Worm (Caenorhabditis elegans) whole organism, L2 larva: ENCODE data around the gene nhr-184.

Experiments
- C34F6.9 ChIP-seq: fragments of 150-350 bp; optimal IDR thresholded peaks from 2 replicates; lab custom pipeline; 2014; ENCODE audit warnings: missing biosample characterization, missing genetic modification characterization
- F13H6.1 ChIP-seq: sonication (generic microtip); optimal IDR thresholded peaks from 2 replicates; lab custom pipeline; 2016; ENCODE audit warnings: missing genetic modification characterization, missing compliant biosample characterization
- R02D3.7 ChIP-seq: fragments of 150-350 bp; optimal IDR thresholded peaks from 2 replicates; lab custom pipeline; 2014; ENCODE audit warnings: missing biosample characterization, missing genetic modification characterization
- Y55F3AM.14 ChIP-seq: fragments of 200-800 bp; sonication (Bioruptor generic); optimal IDR thresholded peaks from 2 replicates; lab custom pipeline; 2018; ENCODE audit warnings: mild to moderate bottlenecking, missing genetic modification characterization, missing compliant biosample characterization
- ZK546.5 ChIP-seq: sonication (generic microtip); optimal IDR thresholded peaks from 2 replicates; lab custom pipeline; 2017; ENCODE audit warnings: missing biosample characterization, missing genetic modification characterization
- alr-1 ChIP-seq: fragments of 150-350 bp; optimal IDR thresholded peaks from 2 replicates; lab custom pipeline; 2014; ENCODE audit warnings: missing biosample characterization, missing genetic modification characterization
- aly-2 ChIP-seq: fragments of 150-350 bp; optimal IDR thresholded peaks from 2 replicates; lab custom pipeline; 2014; ENCODE audit warnings: missing biosample characterization, missing genetic modification characterization
- ama-1 ChIP-seq: fragments of 150-350 bp; optimal IDR thresholded peaks from 2 replicates; lab custom pipeline; 2018; ENCODE audit warnings: inconsistent platforms
- blmp-1 ChIP-seq: sonication (generic microtip); optimal IDR thresholded peaks from 2 replicates; lab custom pipeline; 2017; ENCODE audit warnings: missing genetic modification characterization, mild to moderate bottlenecking, missing compliant biosample characterization, antibody characterized with exemption, moderate library complexity; ENCODE audit not compliant: insufficient read depth
- ceh-16 ChIP-seq: fragments of 150-350 bp; optimal IDR thresholded peaks from 2 replicates; lab custom pipeline; 2014; ENCODE audit warnings: missing biosample characterization, missing genetic modification characterization
- ceh-82 ChIP-seq: fragments of 150-350 bp; optimal IDR thresholded peaks from 2 replicates; lab custom pipeline; 2014; ENCODE audit warnings: missing biosample characterization, missing genetic modification characterization
- crh-2 ChIP-seq: sonication (generic microtip); optimal IDR thresholded peaks from 2 replicates; lab custom pipeline; 2017; ENCODE audit warnings: missing biosample characterization, missing genetic modification characterization
- dmd-4 ChIP-seq: sonication (generic microtip); optimal IDR thresholded peaks from 2 replicates; lab custom pipeline; 2017; ENCODE audit warnings: missing biosample characterization, missing genetic modification characterization
- egl-27 ChIP-seq: sonication (generic microtip); optimal IDR thresholded peaks from 3 replicates; lab custom pipeline; 2017; ENCODE audit warnings: missing biosample characterization, missing genetic modification reagents, missing genetic modification characterization
- elt-1 ChIP-seq: fragments of 150-350 bp; optimal IDR thresholded peaks from 2 replicates; lab custom pipeline; 2014; ENCODE audit warnings: missing biosample characterization, missing genetic modification characterization
- elt-3 ChIP-seq: sonication (generic microtip); optimal IDR thresholded peaks from 2 replicates; lab custom pipeline; 2017; ENCODE audit warnings: missing biosample characterization, missing genetic modification characterization
- fos-1 ChIP-seq: fragments of 150-350 bp; optimal IDR thresholded peaks from 2 replicates; lab custom pipeline; 2014; ENCODE audit warnings: missing biosample characterization, missing genetic modification characterization
- gmeb-1 ChIP-seq: fragments of 150-350 bp; optimal IDR thresholded peaks from 2 replicates; lab custom pipeline; 2014; ENCODE audit warnings: missing biosample characterization, missing genetic modification characterization
- lin-11 ChIP-seq: fragments of 150-350 bp; sonication (generic microtip); optimal IDR thresholded peaks from 2 replicates; lab custom pipeline; 2014; ENCODE audit warnings: missing biosample characterization, missing genetic modification characterization, inconsistent platforms, mixed read lengths
- lin-13 ChIP-seq: fragments of 150-350 bp; optimal IDR thresholded peaks from 2 replicates; lab custom pipeline; 2014; ENCODE audit warnings: missing biosample characterization, missing genetic modification reagents, missing genetic modification characterization
- lin-39 ChIP-seq: fragments of 150-350 bp; optimal IDR thresholded peaks from 2 replicates; lab custom pipeline; 2014; ENCODE audit warnings: missing biosample characterization, missing genetic modification reagents, missing genetic modification characterization
- lsy-2 ChIP-seq, 2 experiments: fragments of 150-350 bp in 1 of 2; sonication (generic microtip) in 1 of 2; optimal IDR thresholded peaks; 2 replicates each; lab custom pipeline; 2014 to 2017; ENCODE audit warnings: missing biosample characterization in 2 of 2, missing genetic modification characterization in 2 of 2
- mab-5 ChIP-seq: fragments of 150-350 bp; optimal IDR thresholded peaks from 2 replicates; lab custom pipeline; 2014; ENCODE audit warnings: missing biosample characterization, missing genetic modification characterization
- mbf-1 ChIP-seq: sonication (generic microtip); optimal IDR thresholded peaks from 2 replicates; lab custom pipeline; 2017; ENCODE audit warnings: missing biosample characterization, missing genetic modification characterization
- mdl-1 ChIP-seq, 2 experiments: fragments of 150-350 bp in 1 of 2; sonication (generic microtip) in 1 of 2; optimal IDR thresholded peaks; 2 replicates each; lab custom pipeline; 2017; ENCODE audit warnings: missing biosample characterization in 2 of 2, missing genetic modification characterization in 2 of 2
- nhr-10 ChIP-seq: sonication (generic microtip); optimal IDR thresholded peaks from 2 replicates; lab custom pipeline; 2017; ENCODE audit warnings: missing biosample characterization, missing genetic modification characterization
- nhr-11 ChIP-seq: fragments of 150-350 bp; optimal IDR thresholded peaks from 2 replicates; lab custom pipeline; 2014; ENCODE audit warnings: missing biosample characterization, missing genetic modification characterization
- nhr-12 ChIP-seq: fragments of 150-350 bp; optimal IDR thresholded peaks from 2 replicates; lab custom pipeline; 2014; ENCODE audit warnings: missing biosample characterization, missing genetic modification characterization
- nhr-129 ChIP-seq: fragments of 150-350 bp; optimal IDR thresholded peaks from 2 replicates; lab custom pipeline; 2014; ENCODE audit warnings: missing biosample characterization, missing genetic modification characterization
- nhr-21 ChIP-seq: fragments of 150-350 bp; optimal IDR thresholded peaks from 2 replicates; lab custom pipeline; 2014; ENCODE audit warnings: missing biosample characterization, missing genetic modification characterization
- nhr-23 ChIP-seq: fragments of 150-350 bp; optimal IDR thresholded peaks from 2 replicates; lab custom pipeline; 2014; ENCODE audit warnings: missing biosample characterization, missing genetic modification reagents, missing genetic modification characterization
- nhr-237 ChIP-seq: fragments of 150-350 bp; optimal IDR thresholded peaks from 2 replicates; lab custom pipeline; 2014; ENCODE audit warnings: missing biosample characterization, missing genetic modification characterization
- nhr-25 ChIP-seq: fragments of 150-350 bp; sonication (generic microtip); optimal IDR thresholded peaks from 3 replicates; lab custom pipeline; 2014; ENCODE audit warnings: missing biosample characterization, missing genetic modification characterization
- nhr-6 ChIP-seq: fragments of 150-350 bp; optimal IDR thresholded peaks from 2 replicates; lab custom pipeline; 2014; ENCODE audit warnings: missing biosample characterization, missing genetic modification characterization
- nhr-77 ChIP-seq: fragments of 150-350 bp; optimal IDR thresholded peaks from 2 replicates; lab custom pipeline; 2014; ENCODE audit warnings: missing biosample characterization, missing genetic modification characterization
- peb-1 ChIP-seq: fragments of 150-350 bp; optimal IDR thresholded peaks from 2 replicates; lab custom pipeline; 2014; ENCODE audit warnings: missing biosample characterization, missing genetic modification characterization
- sem-4 ChIP-seq: fragments of 150-350 bp; optimal IDR thresholded peaks from 2 replicates; lab custom pipeline; 2014; ENCODE audit warnings: missing biosample characterization, missing genetic modification reagents, missing genetic modification characterization
- skn-1 ChIP-seq: sonication (generic microtip); optimal IDR thresholded peaks from 2 replicates; lab custom pipeline; 2017; ENCODE audit warnings: missing biosample characterization, missing genetic modification characterization
- sma-3 ChIP-seq: sonication (generic microtip); optimal IDR thresholded peaks from 2 replicates; lab custom pipeline; 2016; ENCODE audit warnings: missing genetic modification reagents, missing genetic modification characterization, missing compliant biosample characterization
- sma-9 ChIP-seq, 2 experiments: fragments of 150-350 bp in 1 of 2; sonication (generic microtip) in 1 of 2; optimal IDR thresholded peaks; 2 replicates each; lab custom pipeline; 2014 to 2016; ENCODE audit warnings: missing genetic modification characterization in 2 of 2, mild to moderate bottlenecking in 1 of 2, missing biosample characterization in 1 of 2, missing compliant biosample characterization in 1 of 2, missing genetic modification reagents in 1 of 2, moderate library complexity in 1 of 2
- snpc-4 ChIP-seq: fragments of 150-350 bp; optimal IDR thresholded peaks from 2 replicates; lab custom pipeline; 2014; ENCODE audit warnings: missing biosample characterization, missing genetic modification characterization
- unc-39 ChIP-seq: fragments of 150-350 bp; optimal IDR thresholded peaks from 2 replicates; lab custom pipeline; 2014; ENCODE audit warnings: missing biosample characterization, missing genetic modification characterization
- unc-55 ChIP-seq: fragments of 150-350 bp; sonication (generic microtip); optimal IDR thresholded peaks from 3 replicates; lab custom pipeline; 2014; ENCODE audit warnings: missing biosample characterization, missing genetic modification reagents, missing genetic modification characterization
- unc-62 ChIP-seq: fragments of 150-350 bp; optimal IDR thresholded peaks from 2 replicates; lab custom pipeline; 2014; ENCODE audit warnings: missing biosample characterization, missing genetic modification reagents, missing genetic modification characterization
- zag-1 ChIP-seq: fragments of 150-350 bp; optimal IDR thresholded peaks from 2 replicates; lab custom pipeline; 2014; ENCODE audit warnings: missing biosample characterization, missing genetic modification characterization
- ztf-1 ChIP-seq: fragments of 200-800 bp; sonication (Bioruptor generic); conservative IDR thresholded peaks from 2 replicates; pipeline ENCODE4 v1.3.6; 2022; ENCODE audit warnings: missing genetic modification characterization, missing compliant biosample characterization
- ztf-11 ChIP-seq: sonication (generic microtip); optimal IDR thresholded peaks from 2 replicates; lab custom pipeline; 2017; ENCODE audit warnings: missing biosample characterization, missing genetic modification characterization
- ztf-4 ChIP-seq: fragments of 150-350 bp; optimal IDR thresholded peaks from 2 replicates; lab custom pipeline; 2014; ENCODE audit warnings: missing biosample characterization, missing genetic modification characterization

Gene nhr-184

ce11 chrV:2214428-2215038 lies at the start of gene nhr-184:
nhr-184 (minus strand) TSS chrV:2214478.
- TF ChIP-seq unc-55 (GFP tag; lab: Kevin White, UChicago) = peak; percentile 30
- TF ChIP-seq gmeb-1 (tag; lab: Kevin White, UChicago) = peak; percentile 2
- no peak for TF ChIP-seq nhr-10 (tag; lab: Kevin White, UChicago)
- TF ChIP-seq peb-1 (tag; lab: Kevin White, UChicago) = no peak
- peak; percentile 56 for TF ChIP-seq fos-1
- TF ChIP-seq lsy-2 (tag; optimal IDR thresholded peaks at IDR 0.05; lab: Kevin White, UChicago) = peak in 1 of 2 experiments; percentile 21
- TF ChIP-seq sma-9 (GFP tag; optimal IDR thresholded peaks at IDR 0.05; lab: Kevin White, UChicago) = peak; percentile 35
- TF ChIP-seq sma-9 (tag; optimal IDR thresholded peaks at IDR 0.05; lab: Kevin White, UChicago) = no peak

ce11 chrV:2260660-2261059 lies 46.4 kb upstream of the nhr-184 start, which contains the start of gene F41B5.12:
F41B5.12 (plus strand) TSS chrV:2260960.
- TF ChIP-seq nhr-23 (tag; lab: Kevin White, UChicago) (no peak), mbf-1 (no peak), crh-2 (tag; lab: Kevin White, UChicago) (no peak), snpc-4 (tag; lab: Kevin White, UChicago) (no peak), nhr-10 (tag; lab: Kevin White, UChicago) (no peak), zag-1 (no peak), lsy-2 (tag; optimal IDR thresholded peaks at IDR 0.05; lab: Kevin White, UChicago) (no peak), ztf-11 (tag; lab: Kevin White, UChicago) (no peak)

- no peak for TF ChIP-seq mdl-1 (tag; optimal IDR thresholded peaks at IDR 0.05; lab: Kevin White, UChicago)
- peak; percentile 49 for TF ChIP-seq crh-2 (tag; lab: Kevin White, UChicago)
- no peak for TF ChIP-seq lin-13
- TF ChIP-seq ZK546.5 (tag; lab: Kevin White, UChicago) = no peak
- no peak for TF ChIP-seq aly-2
- TF ChIP-seq elt-1 (tag; lab: Kevin White, UChicago) = no peak
- no peak for TF ChIP-seq nhr-10 (tag; lab: Kevin White, UChicago)
- TF ChIP-seq sem-4 (tag; lab: Kevin White, UChicago) = no peak
- TF ChIP-seq nhr-11 (tag; lab: Kevin White, UChicago) = no peak
- TF ChIP-seq zag-1 = no peak
- TF ChIP-seq alr-1 (tag; lab: Kevin White, UChicago) = no peak
- TF ChIP-seq nhr-23 (tag; lab: Kevin White, UChicago) = no peak
- no peak for TF ChIP-seq unc-55 (GFP tag; lab: Kevin White, UChicago)
- TF ChIP-seq unc-39 (tag; lab: Kevin White, UChicago) = no peak
- TF ChIP-seq dmd-4 (tag; lab: Kevin White, UChicago) = no peak
- no peak for TF ChIP-seq sma-3 (GFP tag; lab: Kevin White, UChicago)
- TF ChIP-seq ztf-4 (tag; lab: Kevin White, UChicago) = no peak
- no peak for TF ChIP-seq mab-5 (tag; lab: Kevin White, UChicago)
- no peak for TF ChIP-seq Y55F3AM.14 (GFP tag; lab: Kevin White, UChicago)
- TF ChIP-seq F13H6.1 = peak; percentile 6
- peak; percentile 18 for TF ChIP-seq fos-1
- TF ChIP-seq peb-1 (tag; lab: Kevin White, UChicago) = no peak
- TF ChIP-seq nhr-21 (tag; lab: Kevin White, UChicago) = no peak
- TF ChIP-seq blmp-1 (tag; lab: Kevin White, UChicago) = no peak
- TF ChIP-seq mbf-1 = no peak
- TF ChIP-seq nhr-237 (tag; lab: Kevin White, UChicago) = no peak
- no peak for TF ChIP-seq gmeb-1 (tag; lab: Kevin White, UChicago)
- TF ChIP-seq nhr-129 (tag; lab: Kevin White, UChicago) = peak; percentile 28
- no peak for TF ChIP-seq ceh-82
- TF ChIP-seq egl-27 (tag; lab: Kevin White, UChicago) = no peak
- no peak for TF ChIP-seq nhr-77 (tag; lab: Kevin White, UChicago)
- TF ChIP-seq nhr-12 = no peak
- no peak for TF ChIP-seq ama-1
- TF ChIP-seq lin-39 (tag; lab: Kevin White, UChicago) = no peak
- TF ChIP-seq ztf-1 (GFP tag; lab: Robert Waterston, UW) = no peak
- peak; percentile 86 for TF ChIP-seq skn-1 (tag; lab: Kevin White, UChicago)
- no peak for TF ChIP-seq lin-11 (tag; lab: Kevin White, UChicago)
- no peak for TF ChIP-seq elt-3 (tag; lab: Kevin White, UChicago)
- TF ChIP-seq ceh-16 (tag; lab: Kevin White, UChicago) = no peak
- peak; percentile 27 for TF ChIP-seq C34F6.9 (tag; lab: Kevin White, UChicago)
- TF ChIP-seq ztf-11 (tag; lab: Kevin White, UChicago) = no peak
- TF ChIP-seq nhr-25 = no peak
- no peak for TF ChIP-seq nhr-6 (tag; lab: Kevin White, UChicago)
- no peak for TF ChIP-seq unc-62 (GFP tag; lab: Kevin White, UChicago)
- TF ChIP-seq lsy-2 (tag; optimal IDR thresholded peaks at IDR 0.05; lab: Kevin White, UChicago) = peak in 1 of 2 experiments; percentile 28
- no peak for TF ChIP-seq snpc-4 (tag; lab: Kevin White, UChicago)
- TF ChIP-seq R02D3.7 (tag; lab: Kevin White, UChicago) = no peak
These were observed 45.5 kb upstream of the nhr-184 start, which contains the start of gene nhr-182 for ce11 chrV:2259750-2260149. nhr-182 (minus strand) TSS chrV:2259927.
